Fruit fly (Drosophila melanogaster) whole organism, prepupa: ENCODE data around the gene RpS4.

Experiments
- CG10631 ChIP-seq: fragments of 200-800 bp; sonication (Bioruptor generic); optimal IDR thresholded peaks from 2 replicates; lab custom pipeline; 2016; ENCODE audit warnings: missing biosample characterization, missing genetic modification characterization
- CG11762 ChIP-seq: fragments of 200-800 bp; sonication (Bioruptor generic); optimal IDR thresholded peaks from 3 replicates; lab custom pipeline; 2016; ENCODE audit warnings: missing biosample characterization, missing genetic modification characterization; ENCODE audit not compliant: insufficient read depth
- CG31627 ChIP-seq: fragments of 200-800 bp; sonication (Bioruptor generic); optimal IDR thresholded peaks from 3 replicates; lab custom pipeline; 2016; ENCODE audit warnings: missing biosample characterization, missing genetic modification characterization
- CG6792 ChIP-seq: fragments of 200-800 bp; sonication (Bioruptor generic); optimal IDR thresholded peaks from 3 replicates; lab custom pipeline; 2016; ENCODE audit warnings: missing biosample characterization, missing genetic modification characterization
- CG7368 ChIP-seq: fragments of 200-800 bp; sonication (Bioruptor generic); optimal IDR thresholded peaks from 3 replicates; lab custom pipeline; 2016; ENCODE audit warnings: missing biosample characterization, missing genetic modification characterization
- Hr38 ChIP-seq: sonication (Bioruptor generic); optimal IDR thresholded peaks from 2 replicates; lab custom pipeline; 2016; ENCODE audit warnings: missing biosample characterization, missing genetic modification characterization
- fd59A ChIP-seq: fragments of 200-800 bp; sonication (Bioruptor generic); optimal IDR thresholded peaks from 2 replicates; lab custom pipeline; 2017; ENCODE audit warnings: missing biosample characterization, mild to moderate bottlenecking, missing genetic modification characterization, missing genetic modification reagents
- pdm3 ChIP-seq: fragments of 200-800 bp; sonication (Bioruptor generic); optimal IDR thresholded peaks from 3 replicates; lab custom pipeline; 2016; ENCODE audit warnings: missing biosample characterization, missing genetic modification characterization
- ss ChIP-seq, 2 experiments: fragments of 200-800 bp; sonication (Bioruptor generic); optimal IDR thresholded peaks; 2 replicates in 1 of 2; 3 replicates in 1 of 2; lab custom pipeline; 2017 to 2018; ENCODE audit warnings: mild to moderate bottlenecking in 2 of 2, missing biosample characterization in 2 of 2, missing genetic modification characterization in 2 of 2, moderate library complexity in 1 of 2

- TF ChIP-seq CG10631 (no peak), pdm3 (GFP tag; lab: Kevin White, UChicago) (no peak), CG11762 (GFP tag; lab: Kevin White, UChicago) (no peak), CG7368 (GFP tag; lab: Kevin White, UChicago) (peak; percentile 12), CG6792 (GFP tag; lab: Kevin White, UChicago) (no peak), CG31627 (GFP tag; lab: Kevin White, UChicago) (no peak), Hr38 (GFP tag; lab: Kevin White, UChicago) (no peak), fd59A (GFP tag; lab: Kevin White, UChicago) (no peak), ss (GFP tag; optimal IDR thresholded peaks at IDR 0.05; lab: Kevin White, UChicago) (no peak)
Observed at dm6 chr3L:13022160-13022853, 19.2 kb upstream of the RpS4 start, which contains the start of gene Adk2.
